Worm (Caenorhabditis elegans) whole organism, mixed stage, embryonic: ENCODE results near the gene trap-4.

Source experiments
- M03D4.4 ChIP-seq: sonication (generic microtip); optimal IDR thresholded peaks from 2 replicates; lab custom pipeline; 2017; ENCODE audit warnings: mild to moderate bottlenecking, missing genetic modification characterization, missing compliant biosample characterization
- bed-3 ChIP-seq: fragments of 200-800 bp; sonication (Bioruptor generic); optimal IDR thresholded peaks from 3 replicates; lab custom pipeline; 2018; ENCODE audit warnings: mild to moderate bottlenecking, missing genetic modification characterization, moderate library complexity, missing compliant biosample characterization
- blmp-1 ChIP-seq: fragments of 150-350 bp; optimal IDR thresholded peaks from 2 replicates; lab custom pipeline; 2014; ENCODE audit warnings: missing biosample characterization, missing genetic modification characterization
- ceh-39 ChIP-seq: fragments of 150-350 bp; optimal IDR thresholded peaks from 2 replicates; lab custom pipeline; 2014; ENCODE audit warnings: missing biosample characterization, missing genetic modification characterization
- ceh-83 ChIP-seq: fragments of 200-800 bp; sonication (Bioruptor generic); optimal IDR thresholded peaks from 2 replicates; lab custom pipeline; 2018; ENCODE audit warnings: mild to moderate bottlenecking, missing genetic modification characterization, missing compliant biosample characterization
- ces-1 ChIP-seq: fragments of 150-350 bp; optimal IDR thresholded peaks from 2 replicates; lab custom pipeline; 2014; ENCODE audit warnings: missing biosample characterization, missing genetic modification reagents, missing genetic modification characterization
- cnd-1 ChIP-seq: fragments of 200-800 bp; sonication (Bioruptor generic); optimal IDR thresholded peaks from 2 replicates; lab custom pipeline; 2018; ENCODE audit warnings: mild to moderate bottlenecking, missing genetic modification characterization, missing compliant biosample characterization
- drap-1 ChIP-seq: fragments of 200-800 bp; sonication (Bioruptor generic); optimal IDR thresholded peaks from 3 replicates; lab custom pipeline; 2018; ENCODE audit warnings: mild to moderate bottlenecking, missing genetic modification characterization, missing compliant biosample characterization
- elt-1 ChIP-seq: sonication (generic microtip); optimal IDR thresholded peaks from 2 replicates; lab custom pipeline; 2017; ENCODE audit warnings: missing genetic modification characterization, mild to moderate bottlenecking, missing compliant biosample characterization, antibody characterized with exemption, moderate library complexity, borderline replicate concordance; ENCODE audit not compliant: insufficient read depth
- elt-3 ChIP-seq: fragments of 150-350 bp; optimal IDR thresholded peaks from 2 replicates; lab custom pipeline; 2014; ENCODE audit warnings: missing biosample characterization, missing genetic modification characterization
- flh-1 ChIP-seq: fragments of 200-800 bp; sonication (Bioruptor generic); optimal IDR thresholded peaks from 2 replicates; lab custom pipeline; 2018; ENCODE audit warnings: mild to moderate bottlenecking, missing genetic modification characterization, moderate library complexity, missing compliant biosample characterization
- ham-2 ChIP-seq: fragments of 200-800 bp; sonication (Bioruptor generic); optimal IDR thresholded peaks from 2 replicates; lab custom pipeline; 2018; ENCODE audit warnings: mild to moderate bottlenecking, missing genetic modification characterization, missing compliant biosample characterization
- hlh-1 ChIP-seq: fragments of 150-350 bp; optimal IDR thresholded peaks from 2 replicates; lab custom pipeline; 2014; ENCODE audit warnings: missing biosample characterization, missing genetic modification reagents, missing genetic modification characterization
- lin-13 ChIP-seq: fragments of 150-350 bp; optimal IDR thresholded peaks from 2 replicates; lab custom pipeline; 2014; ENCODE audit warnings: missing biosample characterization, missing genetic modification characterization
- lin-32 ChIP-seq: fragments of 200-800 bp; sonication (Bioruptor generic); optimal IDR thresholded peaks from 2 replicates; lab custom pipeline; 2018; ENCODE audit warnings: mild to moderate bottlenecking, missing genetic modification characterization, missing compliant biosample characterization
- lsy-2 ChIP-seq: fragments of 150-350 bp; optimal IDR thresholded peaks from 2 replicates; lab custom pipeline; 2014; ENCODE audit warnings: missing biosample characterization, missing genetic modification characterization
- mab-5 ChIP-seq: fragments of 150-350 bp; optimal IDR thresholded peaks from 2 replicates; lab custom pipeline; 2014; ENCODE audit warnings: missing biosample characterization, missing genetic modification characterization
- mep-1 ChIP-seq: fragments of 150-350 bp; optimal IDR thresholded peaks from 2 replicates; lab custom pipeline; 2017; ENCODE audit warnings: missing biosample characterization, missing genetic modification reagents, missing genetic modification characterization, inconsistent platforms
- mls-2 ChIP-seq: sonication (generic microtip); optimal IDR thresholded peaks from 2 replicates; lab custom pipeline; 2016; ENCODE audit warnings: mild to moderate bottlenecking, missing genetic modification characterization, moderate library complexity, missing compliant biosample characterization
- nhr-12 ChIP-seq: fragments of 150-350 bp; optimal IDR thresholded peaks from 2 replicates; lab custom pipeline; 2014; ENCODE audit warnings: missing biosample characterization, missing genetic modification characterization
- nhr-2 ChIP-seq: fragments of 150-350 bp; optimal IDR thresholded peaks from 2 replicates; lab custom pipeline; 2014; ENCODE audit warnings: missing biosample characterization, missing genetic modification characterization
- nhr-237 ChIP-seq: fragments of 150-350 bp; optimal IDR thresholded peaks from 2 replicates; lab custom pipeline; 2014; ENCODE audit warnings: missing biosample characterization, missing genetic modification characterization
- nhr-28 ChIP-seq: fragments of 150-350 bp; optimal IDR thresholded peaks from 2 replicates; lab custom pipeline; 2014; ENCODE audit warnings: missing biosample characterization, missing genetic modification characterization
- nhr-76 ChIP-seq: sonication (generic microtip); optimal IDR thresholded peaks from 2 replicates; lab custom pipeline; 2017; ENCODE audit warnings: missing biosample characterization, missing genetic modification characterization
- pha-4 ChIP-seq: fragments of 150-350 bp; optimal IDR thresholded peaks from 2 replicates; lab custom pipeline; 2018; ENCODE audit warnings: missing biosample characterization, missing genetic modification reagents, missing genetic modification characterization
- sem-2 ChIP-seq: fragments of 200-800 bp; sonication (Bioruptor generic); optimal IDR thresholded peaks from 2 replicates; lab custom pipeline; 2018; ENCODE audit warnings: mild to moderate bottlenecking, missing genetic modification characterization, missing compliant biosample characterization
- snpc-4 ChIP-seq: fragments of 150-350 bp; optimal IDR thresholded peaks from 2 replicates; lab custom pipeline; 2014; ENCODE audit warnings: missing biosample characterization, missing genetic modification characterization
- sptf-1 ChIP-seq: sonication (generic microtip); optimal IDR thresholded peaks from 2 replicates; lab custom pipeline; 2017; ENCODE audit warnings: mild to moderate bottlenecking, missing genetic modification characterization, moderate library complexity, missing compliant biosample characterization
- tbx-8 ChIP-seq: fragments of 200-800 bp; sonication (Bioruptor generic); optimal IDR thresholded peaks from 2 replicates; lab custom pipeline; 2018; ENCODE audit warnings: mild to moderate bottlenecking, missing genetic modification characterization, moderate library complexity, missing compliant biosample characterization
- unc-120 ChIP-seq: sonication (generic microtip); optimal IDR thresholded peaks from 2 replicates; lab custom pipeline; 2017; ENCODE audit warnings: missing genetic modification characterization, missing compliant biosample characterization; ENCODE audit not compliant: poor library complexity, severe bottlenecking
- unc-39 ChIP-seq: fragments of 150-350 bp; optimal IDR thresholded peaks from 2 replicates; lab custom pipeline; 2014; ENCODE audit warnings: missing biosample characterization, missing genetic modification characterization
- unc-62 ChIP-seq: fragments of 150-350 bp; optimal IDR thresholded peaks from 2 replicates; lab custom pipeline; 2014; ENCODE audit warnings: missing biosample characterization, missing genetic modification reagents, missing genetic modification characterization
- zip-8 ChIP-seq: fragments of 150-350 bp; optimal IDR thresholded peaks from 2 replicates; lab custom pipeline; 2014; ENCODE audit warnings: missing biosample characterization, missing genetic modification characterization
- ztf-11 ChIP-seq: fragments of 150-350 bp; optimal IDR thresholded peaks from 2 replicates; lab custom pipeline; 2014; ENCODE audit warnings: missing biosample characterization, missing genetic modification characterization

The trap-4 gene

ce11 chrIII:11921658-11922098, 1.1 kb downstream of the trap-4 start, which contains the start of gene Y56A3A.22:
Gene Y56A3A.22 (plus strand): TSS chrIII:11921692.
- TF ChIP-seq M03D4.4 (tag; lab: Kevin White, UChicago), result no peak
- TF ChIP-seq mls-2 (tag; lab: Kevin White, UChicago), result no peak
- TF ChIP-seq sem-2 (GFP tag; lab: Kevin White, UChicago), result no peak
- TF ChIP-seq blmp-1 (tag; lab: Kevin White, UChicago), result no peak
- TF ChIP-seq ztf-11 (tag; lab: Kevin White, UChicago), result no peak
- no peak for TF ChIP-seq hlh-1 (tag; lab: Kevin White, UChicago)
- no peak for TF ChIP-seq ces-1 (GFP tag; lab: Kevin White, UChicago)
- no peak for TF ChIP-seq nhr-237 (tag; lab: Kevin White, UChicago)
- no peak for TF ChIP-seq drap-1 (GFP tag; lab: Kevin White, UChicago)
- TF ChIP-seq lin-13, result no peak
- no peak for TF ChIP-seq unc-120 (tag; lab: Kevin White, UChicago)
- no peak for TF ChIP-seq elt-3
- no peak for TF ChIP-seq unc-39 (tag; lab: Kevin White, UChicago)
- no peak for TF ChIP-seq nhr-28
- TF ChIP-seq nhr-12 (tag; lab: Kevin White, UChicago), result no peak

- TF ChIP-seq lin-13, result no peak
- no peak for TF ChIP-seq sem-2 (GFP tag; lab: Kevin White, UChicago)
- TF ChIP-seq ceh-83 (GFP tag; lab: Kevin White, UChicago), result no peak
- no peak for TF ChIP-seq elt-1 (tag; lab: Kevin White, UChicago)
- no peak for TF ChIP-seq nhr-28
- no peak for TF ChIP-seq nhr-12 (tag; lab: Kevin White, UChicago)
- no peak for TF ChIP-seq drap-1 (GFP tag; lab: Kevin White, UChicago)
- TF ChIP-seq hlh-1 (tag; lab: Kevin White, UChicago), result no peak
- TF ChIP-seq nhr-2 (tag; lab: Kevin White, UChicago), result no peak
- no peak for TF ChIP-seq lin-32 (GFP tag; lab: Kevin White, UChicago)
- TF ChIP-seq zip-8 (tag; lab: Kevin White, UChicago), result no peak
- no peak for TF ChIP-seq nhr-76
- no peak for TF ChIP-seq pha-4
- TF ChIP-seq mab-5 (tag; lab: Kevin White, UChicago), result no peak
Measured at ce11 chrIII:11923586-11923985, 3.1 kb downstream of the trap-4 start, which contains the start of gene nft-1. Gene nft-1 (plus strand): TSS chrIII:11923886.

ce11 chrIII:11930899-11931298, 10.4 kb downstream of the trap-4 start:
- TF ChIP-seq snpc-4 (tag; lab: Kevin White, UChicago) (no peak), elt-1 (tag; lab: Kevin White, UChicago) (no peak), lin-32 (GFP tag; lab: Kevin White, UChicago) (no peak)

ce11 chrIII:11931960-11932359, 11.4 kb downstream of the trap-4 start:
- TF ChIP-seq snpc-4 (tag; lab: Kevin White, UChicago) (no peak), sptf-1 (peak; percentile 20)

- TF ChIP-seq ceh-83 (GFP tag; lab: Kevin White, UChicago), result no peak
- TF ChIP-seq nhr-28, result no peak
- TF ChIP-seq elt-1 (tag; lab: Kevin White, UChicago), result no peak
- no peak for TF ChIP-seq nhr-2 (tag; lab: Kevin White, UChicago)
Measured at ce11 chrIII:11933539-11933938, 13.0 kb downstream of the trap-4 start, which contains the start of gene dolk-1. Gene dolk-1 (minus strand): TSS chrIII:11933639.

- TF ChIP-seq ces-1 (GFP tag; lab: Kevin White, UChicago) (peak; percentile 14), pha-4 (no peak), mls-2 (tag; lab: Kevin White, UChicago) (no peak), bed-3 (GFP tag; lab: Kevin White, UChicago) (no peak), unc-62 (GFP tag; lab: Kevin White, UChicago) (peak; percentile 85), lin-32 (GFP tag; lab: Kevin White, UChicago) (no peak), tbx-8 (GFP tag; lab: Kevin White, UChicago) (no peak), mep-1 (tag; lab: Kevin White, UChicago) (no peak), hlh-1 (tag; lab: Kevin White, UChicago) (peak; percentile 99), ceh-39 (tag; lab: Kevin White, UChicago) (no peak), cnd-1 (tag; lab: Kevin White, UChicago) (no peak), nhr-237 (tag; lab: Kevin White, UChicago) (no peak), unc-39 (tag; lab: Kevin White, UChicago) (no peak), drap-1 (GFP tag; lab: Kevin White, UChicago) (no peak), lsy-2 (no peak), nhr-28 (no peak), flh-1 (GFP tag; lab: Kevin White, UChicago) (no peak), unc-120 (tag; lab: Kevin White, UChicago) (no peak), ham-2 (GFP tag; lab: Kevin White, UChicago) (no peak)
Measured at ce11 chrIII:11935032-11935947, 14.8 kb downstream of the trap-4 start.
